Worm (Caenorhabditis elegans): ENCODE results near the gene F41B4.3.

DNA sequence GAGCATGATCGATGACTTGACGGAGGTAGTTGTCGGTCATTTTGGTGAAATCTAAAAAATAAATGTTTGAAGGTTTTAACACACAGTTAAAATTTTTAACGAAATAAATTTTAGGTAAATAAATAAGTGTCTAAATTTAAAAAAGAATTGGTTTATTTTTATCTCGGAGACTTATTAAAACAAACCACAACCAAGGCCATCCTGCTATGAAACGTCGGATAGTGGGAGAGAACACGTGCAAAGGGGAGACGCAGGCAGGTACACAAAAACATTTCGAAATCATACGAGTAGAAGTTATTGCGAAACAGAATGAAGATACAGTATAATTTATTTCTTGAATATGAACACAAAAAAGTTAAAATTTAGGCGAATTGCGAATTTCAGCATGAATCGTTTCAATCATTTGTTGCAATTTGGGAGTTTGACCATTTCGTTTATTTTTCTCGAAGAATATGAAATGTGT lies at the start of gene F41B4.3:
- no peak for TF ChIP-seq tbx-37 (GFP tag; conservative IDR thresholded peaks at IDR 0.05)
- TF ChIP-seq sea-1 (GFP tag; conservative IDR thresholded peaks at IDR 0.05), result no peak
- TF ChIP-seq ets-7 (tag; optimal IDR thresholded peaks at IDR 0.05), result no peak
- no peak for TF ChIP-seq ama-1 (optimal IDR thresholded peaks at IDR 0.05)
- TF ChIP-seq B0310.2 (tag; optimal IDR thresholded peaks at IDR 0.05), result no peak
- TF ChIP-seq ceh-13 (GFP tag; optimal IDR thresholded peaks at IDR 0.05), result no peak
- no peak for TF ChIP-seq flt-1 (GFP tag; IDR thresholded peaks at IDR 0.05)
- no peak for TF ChIP-seq aly-1 (tag; optimal IDR thresholded peaks at IDR 0.05)
- no peak for TF ChIP-seq F13C5.2 (tag; optimal IDR thresholded peaks at IDR 0.05)
- no peak for TF ChIP-seq hmbx-1 (tag; optimal IDR thresholded peaks at IDR 0.05)
- TF ChIP-seq hnd-1 (tag; optimal IDR thresholded peaks at IDR 0.05), result no peak
- no peak for TF ChIP-seq tra-4 (tag; optimal IDR thresholded peaks at IDR 0.05)
- TF ChIP-seq ceh-36 (tag; optimal IDR thresholded peaks at IDR 0.05), result no peak
